Fruit fly (Drosophila melanogaster) whole organism, embryonic: ENCODE measurements around the gene mAChR-B.
A peak's percentile ranks its signal among the peaks of the same experiment; 100 is the strongest.

Source experiments
- C15 ChIP-seq: fragments of 200-800 bp; sonication (Bioruptor generic); IDR thresholded peaks from 3 replicates; pipeline ENCODE4 v1.3.6; 2022; ENCODE audit warnings: missing biosample characterization, missing genetic modification characterization
- CG10147 ChIP-seq: fragments of 200-800 bp; sonication (Bioruptor generic); optimal IDR thresholded peaks from 2 replicates; lab custom pipeline; 2019; ENCODE audit warnings: missing biosample characterization, mild to moderate bottlenecking, missing genetic modification characterization, moderate library complexity
- CG1024 ChIP-seq: fragments of 200-800 bp; sonication (Bioruptor generic); IDR thresholded peaks from 2 replicates; pipeline ENCODE4 v1.3.6; 2022; ENCODE audit warnings: missing biosample characterization, missing genetic modification characterization
- CG11093 ChIP-seq: fragments of 200-800 bp; sonication (Bioruptor generic); IDR thresholded peaks from 3 replicates; pipeline ENCODE4 v1.3.6; 2022; ENCODE audit warnings: missing biosample characterization, missing genetic modification characterization
- CG13424 ChIP-seq: fragments of 200-800 bp; sonication (Bioruptor generic); optimal IDR thresholded peaks from 2 replicates; lab custom pipeline; 2019; ENCODE audit warnings: missing biosample characterization, mild to moderate bottlenecking, missing genetic modification characterization, moderate library complexity
- CG14860 ChIP-seq: fragments of 200-800 bp; sonication (Bioruptor generic); IDR thresholded peaks from 3 replicates; pipeline ENCODE4 v1.3.6; 2022; ENCODE audit warnings: missing biosample characterization, missing genetic modification characterization; ENCODE audit not compliant: partially characterized antibody
- CG15601 ChIP-seq: fragments of 200-800 bp; sonication (Bioruptor generic); optimal IDR thresholded peaks from 3 replicates; lab custom pipeline; 2019; ENCODE audit warnings: missing biosample characterization, mild to moderate bottlenecking, missing genetic modification characterization, moderate library complexity
- CG2875 ChIP-seq: fragments of 200-800 bp; sonication (Bioruptor generic); optimal IDR thresholded peaks from 2 replicates; lab custom pipeline; 2017; ENCODE audit warnings: missing biosample characterization, mild to moderate bottlenecking, missing genetic modification characterization, missing genetic modification reagents
- CG2889 ChIP-seq: fragments of 200-800 bp; sonication (Bioruptor generic); IDR thresholded peaks from 3 replicates; pipeline ENCODE4 v1.3.6; 2022; ENCODE audit warnings: missing biosample characterization, missing genetic modification characterization
- CG4360 ChIP-seq: fragments of 200-800 bp; sonication (Bioruptor generic); IDR thresholded peaks from 2 replicates; pipeline ENCODE4 v1.3.6; 2022; ENCODE audit warnings: missing biosample characterization, missing genetic modification characterization
- CG4707 ChIP-seq: fragments of 200-800 bp; sonication (Bioruptor generic); optimal IDR thresholded peaks from 2 replicates; lab custom pipeline; 2018; ENCODE audit warnings: missing biosample characterization, mild to moderate bottlenecking, missing genetic modification characterization, moderate library complexity
- CG4730 ChIP-seq: fragments of 200-800 bp; sonication (Bioruptor generic); IDR thresholded peaks from 2 replicates; pipeline ENCODE4 v1.3.6; 2022; ENCODE audit warnings: missing biosample characterization, missing genetic modification characterization
- CG6654 ChIP-seq: fragments of 200-800 bp; sonication (Bioruptor generic); optimal IDR thresholded peaks from 2 replicates; lab custom pipeline; 2017; ENCODE audit warnings: missing biosample characterization, mild to moderate bottlenecking, missing genetic modification characterization
- CG7745 ChIP-seq: fragments of 200-800 bp; sonication (Bioruptor generic); optimal IDR thresholded peaks from 2 replicates; lab custom pipeline; 2018; ENCODE audit warnings: missing biosample characterization, mild to moderate bottlenecking, missing genetic modification characterization, moderate library complexity
- CG7987 ChIP-seq: fragments of 200-800 bp; sonication (Bioruptor generic); optimal IDR thresholded peaks from 2 replicates; lab custom pipeline; 2018; ENCODE audit warnings: missing biosample characterization, mild to moderate bottlenecking, missing genetic modification characterization, moderate library complexity
- CG8765 ChIP-seq: fragments of 200-800 bp; sonication (Bioruptor generic); IDR thresholded peaks from 2 replicates; pipeline ENCODE4 v1.3.6; 2022; ENCODE audit warnings: missing biosample characterization, missing genetic modification characterization
- D19B ChIP-seq: fragments of 200-800 bp; sonication (Bioruptor generic); optimal IDR thresholded peaks from 2 replicates; lab custom pipeline; 2017; ENCODE audit warnings: missing biosample characterization, mild to moderate bottlenecking, missing genetic modification characterization
- Dbx ChIP-seq: fragments of 200-800 bp; sonication (Bioruptor generic); IDR thresholded peaks from 3 replicates; pipeline ENCODE4 v1.3.6; 2022; ENCODE audit warnings: missing biosample characterization, missing genetic modification characterization
- Dip3 ChIP-seq: fragments of 200-800 bp; sonication (Bioruptor generic); optimal IDR thresholded peaks from 3 replicates; lab custom pipeline; 2016; ENCODE audit warnings: missing biosample characterization, missing genetic modification characterization
- E2f1 ChIP-seq: fragments of 200-800 bp; sonication (Bioruptor generic); IDR thresholded peaks from 2 replicates; pipeline ENCODE4 v1.3.6; 2022; ENCODE audit warnings: missing biosample characterization, missing genetic modification characterization
- Elba2 ChIP-seq: fragments of 200-800 bp; sonication (Bioruptor generic); optimal IDR thresholded peaks from 3 replicates; lab custom pipeline; 2016; ENCODE audit warnings: missing biosample characterization, missing genetic modification characterization
- Fer2 ChIP-seq: fragments of 200-800 bp; sonication (Bioruptor generic); optimal IDR thresholded peaks from 2 replicates; lab custom pipeline; 2018; ENCODE audit warnings: missing biosample characterization, mild to moderate bottlenecking, missing genetic modification characterization, moderate library complexity
- Gug ChIP-seq: fragments of 200-800 bp; sonication (Bioruptor generic); IDR thresholded peaks from 4 replicates; pipeline ENCODE4 v1.3.6; 2022; ENCODE audit warnings: missing biosample characterization, missing genetic modification characterization
- Mad ChIP-seq: fragments of 200-800 bp; sonication (Bioruptor generic); optimal IDR thresholded peaks from 2 replicates; lab custom pipeline; 2016; ENCODE audit warnings: missing biosample characterization, missing genetic modification characterization
- NC2α ChIP-seq: fragments of 200-800 bp; sonication (Bioruptor generic); optimal IDR thresholded peaks from 2 replicates; lab custom pipeline; 2016; ENCODE audit warnings: missing biosample characterization, missing genetic modification characterization
- Rx ChIP-seq: fragments of 200-800 bp; sonication (Bioruptor generic); IDR thresholded peaks from 2 replicates; pipeline ENCODE4 v1.3.6; 2022; ENCODE audit warnings: missing biosample characterization, missing genetic modification characterization
- Sox102F ChIP-seq: fragments of 200-800 bp; sonication (Bioruptor generic); optimal IDR thresholded peaks from 2 replicates; lab custom pipeline; 2018; ENCODE audit warnings: missing biosample characterization, mild to moderate bottlenecking, missing genetic modification characterization, moderate library complexity
- Sry-δ ChIP-seq: fragments of 200-800 bp; sonication (Bioruptor generic); optimal IDR thresholded peaks from 2 replicates; lab custom pipeline; 2016; ENCODE audit warnings: missing biosample characterization, missing genetic modification characterization
- az2 ChIP-seq: fragments of 200-800 bp; sonication (Bioruptor generic); optimal IDR thresholded peaks from 3 replicates; lab custom pipeline; 2016; ENCODE audit warnings: missing biosample characterization, missing genetic modification characterization
- bigmax ChIP-seq: fragments of 200-800 bp; sonication (Bioruptor generic); optimal IDR thresholded peaks from 2 replicates; lab custom pipeline; 2018; ENCODE audit warnings: missing biosample characterization, mild to moderate bottlenecking, missing genetic modification characterization
- croc ChIP-seq: fragments of 200-800 bp; sonication (Bioruptor generic); conservative IDR thresholded peaks from 3 replicates; pipeline ENCODE4 v1.3.6; 2022; ENCODE audit warnings: missing biosample characterization, missing genetic modification characterization
- da ChIP-seq: fragments of 200-800 bp; sonication (Bioruptor generic); optimal IDR thresholded peaks from 2 replicates; lab custom pipeline; 2016; ENCODE audit warnings: missing biosample characterization, missing genetic modification characterization
- dimm ChIP-seq: fragments of 200-800 bp; sonication (Bioruptor generic); IDR thresholded peaks from 2 replicates; pipeline ENCODE4 v1.3.6; 2022; ENCODE audit warnings: missing biosample characterization, missing genetic modification characterization
- en ChIP-seq: fragments of 200-800 bp; sonication (Bioruptor generic); optimal IDR thresholded peaks from 2 replicates; lab custom pipeline; 2016; ENCODE audit warnings: missing biosample characterization, missing genetic modification characterization
- esg ChIP-seq: fragments of 200-800 bp; sonication (Bioruptor generic); conservative IDR thresholded peaks from 2 replicates; pipeline ENCODE4 v1.3.6; 2022; ENCODE audit warnings: missing biosample characterization, missing genetic modification characterization
- gsb-n ChIP-seq: fragments of 200-800 bp; sonication (Bioruptor generic); optimal IDR thresholded peaks from 3 replicates; lab custom pipeline; 2018; ENCODE audit warnings: missing biosample characterization, mild to moderate bottlenecking, missing genetic modification characterization
- kni ChIP-seq: fragments of 200-800 bp; sonication (Bioruptor generic); optimal IDR thresholded peaks from 3 replicates; lab custom pipeline; 2017; ENCODE audit warnings: mild to moderate bottlenecking, missing biosample characterization, missing genetic modification reagents, missing genetic modification characterization
- lilli ChIP-seq: fragments of 200-800 bp; sonication (Bioruptor generic); optimal IDR thresholded peaks from 3 replicates; lab custom pipeline; 2016; ENCODE audit warnings: missing biosample characterization, missing genetic modification characterization
- lov ChIP-seq, 2 experiments: fragments of 200-800 bp in 1 of 2; fragments of >200 bp in 1 of 2; sonication (Bioruptor generic) in 1 of 2; IDR thresholded peaks in 1 of 2; optimal IDR thresholded peaks in 1 of 2; 2 replicates in 1 of 2; 3 replicates in 1 of 2; pipeline versions ENCODE4 v1.3.6 to Lab custom; 2017 to 2022; ENCODE audit warnings: missing biosample characterization in 1 of 2, missing genetic modification characterization in 1 of 2
- mam ChIP-seq: fragments of 200-800 bp; sonication (Bioruptor generic); optimal IDR thresholded peaks from 3 replicates; lab custom pipeline; 2016; ENCODE audit warnings: missing biosample characterization, missing genetic modification characterization
- run ChIP-seq: fragments of 200-800 bp; sonication (Bioruptor generic); optimal IDR thresholded peaks from 3 replicates; lab custom pipeline; 2018; ENCODE audit warnings: missing biosample characterization, mild to moderate bottlenecking, missing genetic modification characterization
- sd ChIP-seq: fragments of 200-800 bp; sonication (Bioruptor generic); optimal IDR thresholded peaks from 3 replicates; lab custom pipeline; 2018; ENCODE audit warnings: missing biosample characterization, mild to moderate bottlenecking, missing genetic modification characterization, moderate library complexity
- shn ChIP-seq: fragments of 200-800 bp; sonication (Bioruptor generic); optimal IDR thresholded peaks from 3 replicates; lab custom pipeline; 2016; ENCODE audit warnings: missing biosample characterization, missing genetic modification characterization
- slp2 ChIP-seq: fragments of 200-800 bp; sonication (Bioruptor generic); optimal IDR thresholded peaks from 2 replicates; lab custom pipeline; 2016; ENCODE audit warnings: missing biosample characterization, missing genetic modification characterization
- ssp ChIP-seq: fragments of 200-800 bp; sonication (Bioruptor generic); IDR thresholded peaks from 2 replicates; pipeline ENCODE4 v1.3.6; 2022; ENCODE audit warnings: missing biosample characterization, missing genetic modification characterization
- tgo ChIP-seq: fragments of 200-800 bp; sonication (Bioruptor generic); IDR thresholded peaks from 3 replicates; pipeline ENCODE4 v1.3.6; 2022; ENCODE audit warnings: missing biosample characterization, missing genetic modification characterization
- tll ChIP-seq, 2 experiments: fragments of 200-800 bp in 1 of 2; fragments of >200 bp in 1 of 2; sonication (Bioruptor generic) in 1 of 2; optimal IDR thresholded peaks; 2 replicates each; lab custom pipeline; 2017 to 2019; ENCODE audit warnings: missing biosample characterization in 2 of 2, missing genetic modification characterization in 2 of 2, mild to moderate bottlenecking in 1 of 2, moderate library complexity in 1 of 2
- vnd ChIP-seq: fragments of 200-800 bp; sonication (Bioruptor generic); IDR thresholded peaks from 3 replicates; pipeline ENCODE4 v1.3.6; 2022; ENCODE audit warnings: missing biosample characterization, missing genetic modification characterization; ENCODE audit not compliant: partially characterized antibody

mAChR-B gene

DNA sequence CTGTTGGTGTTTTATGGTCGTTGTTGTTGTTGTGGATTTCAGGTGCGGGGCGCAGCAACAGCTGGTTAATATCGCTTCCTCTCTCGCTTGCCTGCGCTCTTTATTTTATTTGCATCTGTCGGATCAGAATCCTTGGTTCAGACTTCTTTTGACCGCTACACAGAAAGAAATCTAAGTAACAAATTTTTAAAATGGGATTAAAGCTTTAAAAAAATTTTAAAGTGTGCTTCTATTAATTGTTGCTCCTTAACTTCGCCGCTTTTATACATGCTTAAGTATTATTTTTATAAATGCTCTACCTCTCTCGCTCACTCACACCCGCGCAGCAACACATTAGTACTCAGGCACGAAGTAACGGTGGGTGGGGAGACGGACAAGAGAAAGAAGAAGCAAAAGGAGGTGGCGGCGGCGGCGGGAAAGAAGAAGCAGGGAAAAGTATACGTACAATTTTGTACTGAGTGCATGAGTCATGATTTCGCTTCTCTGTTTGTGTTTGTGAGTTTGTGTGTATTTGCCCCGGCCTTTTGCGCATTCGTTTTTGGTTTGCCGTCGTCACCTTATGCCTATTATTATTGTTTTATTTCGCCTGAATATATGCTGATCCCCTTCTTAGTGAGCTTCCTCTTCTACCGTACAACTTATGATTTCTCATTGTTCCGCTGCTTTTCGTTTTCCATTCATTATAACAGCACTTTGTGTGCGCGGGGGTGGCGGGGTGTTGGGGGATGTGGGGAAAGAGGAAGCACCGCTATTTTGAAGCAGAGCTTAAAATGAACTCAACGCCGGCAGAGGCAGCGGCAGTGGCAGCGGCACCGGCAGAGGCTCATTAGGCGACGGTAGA, 55.0 kb downstream of the mAChR-B start (continued):
- TF ChIP-seq tll (GFP tag; optimal IDR thresholded peaks at IDR 0.05; lab: Kevin White, UChicago) (peak in 1 of 2 experiments; percentile 19), az2 (GFP tag; lab: Kevin White, UChicago) (peak; percentile 79), CG6654 (GFP tag; lab: Kevin White, UChicago) (peak; percentile 48), CG14860 (GFP tag; lab: Robert Waterston, UW) (no peak), D19B (GFP tag; lab: Kevin White, UChicago) (peak; percentile 59), CG4707 (GFP tag; lab: Kevin White, UChicago) (peak; percentile 67), CG7987 (peak; percentile 50), kni (peak; percentile 80), CG13424 (tag; lab: Kevin White, UChicago) (peak; percentile 78), CG1024 (GFP tag; lab: Robert Waterston, UW) (peak; percentile 47; the same call in 1 of the 2 replicates), CG4360 (GFP tag; lab: Robert Waterston, UW) (peak; percentile 92), Sry-δ (GFP tag; lab: Kevin White, UChicago) (peak; percentile 50), Dip3 (GFP tag; lab: Kevin White, UChicago) (peak; percentile 70), CG7745 (tag; lab: Kevin White, UChicago) (no peak), NC2α (GFP tag; lab: Kevin White, UChicago) (peak; percentile 41), Elba2 (GFP tag; lab: Kevin White, UChicago) (no peak), slp2 (GFP tag; lab: Kevin White, UChicago) (peak; percentile 83), CG2875 (GFP tag; lab: Kevin White, UChicago) (peak; percentile 63), Gug (peak; percentile 77), run (tag; lab: Kevin White, UChicago) (peak; percentile 35), CG15601 (tag; lab: Kevin White, UChicago) (peak; percentile 54), croc (GFP tag; lab: Robert Waterston, UW) (peak; percentile 63), C15 (peak; percentile 51; the same call in 1 of the 3 replicates), mam (GFP tag; lab: Kevin White, UChicago) (peak; percentile 76), lov (optimal IDR thresholded peaks at IDR 0.05; lab: Kevin White, UChicago) (no peak), lov (GFP tag; IDR thresholded peaks at IDR 0.05; lab: Robert Waterston, UW) (peak; percentile 76; the same call in 2 of the 3 replicates), gsb-n (tag; lab: Kevin White, UChicago) (peak; percentile 78), CG8765 (peak; percentile 69), E2f1 (peak; percentile 83), tgo (peak; percentile 75), dimm (GFP tag; lab: Robert Waterston, UW) (no peak), da (GFP tag; lab: Kevin White, UChicago) (peak; percentile 71), CG11093 (GFP tag; lab: Robert Waterston, UW) (peak; percentile 57; the same call in 1 of the 3 replicates), CG2889 (GFP tag; lab: Robert Waterston, UW) (0 out of 3 replicates have a peak, but pooled peaks have one; percentile 24), CG4730 (GFP tag; lab: Robert Waterston, UW) (peak; percentile 75), vnd (no peak), Sox102F (GFP tag; lab: Kevin White, UChicago) (peak; percentile 82), Rx (peak; percentile 74), esg (GFP tag; lab: Robert Waterston, UW) (peak; percentile 80), sd (tag; lab: Kevin White, UChicago) (peak; percentile 34), CG10147 (GFP tag; lab: Kevin White, UChicago) (peak; percentile 71), shn (GFP tag; lab: Kevin White, UChicago) (peak; percentile 77), ssp (GFP tag; lab: Robert Waterston, UW) (peak; percentile 64), Fer2 (tag; lab: Kevin White, UChicago) (peak; percentile 22), Dbx (peak; percentile 76), lilli (peak; percentile 90), Mad (GFP tag; lab: Kevin White, UChicago) (peak; percentile 64), bigmax (GFP tag; lab: Kevin White, UChicago) (no peak), en (GFP tag; lab: Kevin White, UChicago) (peak; percentile 53)
